Worm (Caenorhabditis elegans): ENCODE results near the gene F43E2.6.

F43E2.6 gene

DNA sequence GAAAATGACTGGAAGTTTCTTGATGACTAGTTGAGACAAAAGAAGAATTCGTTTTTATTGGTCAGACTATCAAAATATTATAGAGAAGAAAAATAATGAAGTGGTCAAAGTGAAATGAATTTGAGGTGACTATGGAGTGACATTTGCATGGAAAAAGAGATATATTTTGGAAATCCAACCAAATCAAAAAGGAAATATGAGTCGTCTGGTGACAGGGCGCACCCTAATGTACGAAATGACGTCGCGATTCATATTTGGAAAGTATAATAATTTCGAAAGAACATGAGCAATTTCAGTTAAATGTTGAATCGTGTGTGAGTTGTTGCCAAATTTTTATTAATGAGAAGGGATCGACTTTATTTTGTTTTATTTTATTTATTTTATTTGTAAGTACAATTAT lies 51.2 kb downstream of the F43E2.6 start, which contains the start of gene F21D12.2 (continued):
- TF ChIP-seq ceh-44 (GFP tag; IDR thresholded peaks at IDR 0.05) (no peak), mep-1 (tag; optimal IDR thresholded peaks at IDR 0.05) (no peak), Y5F2A.4 (GFP tag; optimal IDR thresholded peaks at IDR 0.05) (no peak)
